Worm (Caenorhabditis elegans) whole organism, L3 larva: ENCODE data around the gene sre-16.

Source experiments
- ZK546.5 ChIP-seq: sonication (generic microtip); optimal IDR thresholded peaks from 2 replicates; lab custom pipeline; 2017; ENCODE audit warnings: missing biosample characterization, missing genetic modification characterization
- aly-2 ChIP-seq: fragments of 150-350 bp; optimal IDR thresholded peaks from 2 replicates; lab custom pipeline; 2014; ENCODE audit warnings: missing biosample characterization, missing genetic modification characterization
- daf-12 ChIP-seq: fragments of 150-350 bp; optimal IDR thresholded peaks from 2 replicates; lab custom pipeline; 2014; ENCODE audit warnings: missing biosample characterization, missing genetic modification reagents, missing genetic modification characterization
- elt-1 ChIP-seq: fragments of 150-350 bp; optimal IDR thresholded peaks from 2 replicates; lab custom pipeline; 2014; ENCODE audit warnings: missing biosample characterization, missing genetic modification characterization
- fkh-10 ChIP-seq: sonication (generic microtip); optimal IDR thresholded peaks from 2 replicates; lab custom pipeline; 2017; ENCODE audit warnings: missing biosample characterization, missing genetic modification reagents, missing genetic modification characterization
- jun-1 ChIP-seq: fragments of 150-350 bp; optimal IDR thresholded peaks from 2 replicates; lab custom pipeline; 2014; ENCODE audit warnings: missing biosample characterization, missing genetic modification reagents, missing genetic modification characterization
- nhr-23 ChIP-seq: fragments of 150-350 bp; optimal IDR thresholded peaks from 2 replicates; lab custom pipeline; 2014; ENCODE audit warnings: missing biosample characterization, missing genetic modification reagents, missing genetic modification characterization
- nhr-237 ChIP-seq: fragments of 150-350 bp; optimal IDR thresholded peaks from 2 replicates; lab custom pipeline; 2014; ENCODE audit warnings: missing biosample characterization, missing genetic modification characterization
- nhr-28 ChIP-seq: fragments of 150-350 bp; optimal IDR thresholded peaks from 2 replicates; lab custom pipeline; 2014; ENCODE audit warnings: missing biosample characterization, missing genetic modification characterization

DNA sequence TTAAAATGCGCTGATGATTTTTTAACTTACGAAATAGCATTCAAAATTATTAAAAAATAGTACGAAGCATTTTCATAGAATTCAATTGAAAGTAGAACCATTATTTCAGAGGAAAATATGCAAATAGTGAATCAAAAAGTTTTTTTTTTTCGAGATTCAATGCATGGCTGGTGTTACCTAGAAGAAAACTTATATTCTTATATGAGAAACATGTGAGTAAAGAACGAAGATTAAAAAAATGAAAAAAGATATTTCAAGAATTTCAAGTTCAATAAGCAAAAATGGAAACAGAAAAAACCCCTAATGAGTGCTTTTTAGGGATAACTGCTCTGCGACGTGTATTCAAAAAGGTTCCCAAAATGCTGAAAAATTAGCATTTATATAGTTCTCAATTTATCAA, at the start of gene sre-16:
- no peak for TF ChIP-seq nhr-28 (tag; lab: Kevin White, UChicago)
- no peak for TF ChIP-seq ZK546.5 (tag; lab: Kevin White, UChicago)
- TF ChIP-seq elt-1, result no peak
- TF ChIP-seq jun-1, result no peak
- no peak for TF ChIP-seq daf-12 (tag; lab: Kevin White, UChicago)
- no peak for TF ChIP-seq nhr-23 (tag; lab: Kevin White, UChicago)
- TF ChIP-seq aly-2 (tag; lab: Kevin White, UChicago), result no peak
- TF ChIP-seq fkh-10, result no peak
- no peak for TF ChIP-seq nhr-237 (tag; lab: Kevin White, UChicago)
